Fruit fly (Drosophila melanogaster): ENCODE measurements around the gene CG31301.

Gene CG31301

DNA sequence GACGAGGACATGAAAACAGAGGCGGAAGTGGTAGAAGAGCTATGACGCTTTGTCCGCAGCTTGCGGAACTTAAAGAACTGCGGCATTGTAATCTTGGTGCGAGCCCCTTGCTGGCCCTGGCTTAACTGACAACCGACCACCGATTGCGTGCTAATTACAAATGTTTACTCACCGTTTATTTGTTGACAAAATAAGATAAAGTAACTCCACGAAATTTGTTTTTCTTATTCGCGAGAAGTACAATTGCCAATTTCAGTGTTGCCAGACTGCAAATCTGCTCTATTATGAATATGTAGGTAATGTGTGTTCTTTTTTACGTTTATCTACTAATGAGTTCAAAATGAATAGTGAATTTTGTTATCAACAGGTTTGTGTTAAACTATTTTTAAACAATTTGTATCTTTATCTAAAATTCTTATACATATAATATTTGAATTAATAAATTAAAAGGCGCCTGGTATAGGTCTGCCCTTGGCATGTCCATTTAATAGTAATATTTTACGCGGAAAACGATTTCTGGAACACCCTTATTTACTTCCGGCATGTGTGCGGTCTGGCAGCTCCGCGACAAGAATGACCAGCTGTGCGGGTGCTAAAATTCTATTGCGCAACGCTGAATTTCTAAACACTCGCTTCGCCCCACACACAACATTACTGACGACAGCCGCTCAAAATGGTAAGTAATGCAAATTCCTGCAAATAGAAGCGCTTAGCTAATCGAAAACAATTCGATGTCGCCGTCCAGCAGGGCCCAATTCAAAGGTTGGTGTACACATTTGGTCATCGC, 10.8 kb downstream of the CG31301 start, which contains the start of the genes Atg4b and Hibch (continued):
- TF ChIP-seq Xbp1 (GFP tag; optimal IDR thresholded peaks at IDR 0.05) (peak; percentile 88), H2.0 (GFP tag; IDR thresholded peaks at IDR 0.05) (peak; percentile 60), CG32767 (GFP tag; IDR thresholded peaks at IDR 0.05) (peak; percentile 59; the same call in 1 of the 2 replicates), CG7357 (GFP tag; IDR thresholded peaks at IDR 0.05) (peak; percentile 68), CG8944 (GFP tag; optimal IDR thresholded peaks at IDR 0.05) (peak; percentile 38), Opbp (GFP tag; IDR thresholded peaks at IDR 0.05; ENCODE audit: partially characterized antibody) (no peak), lov (optimal IDR thresholded peaks at IDR 0.05) (no peak), lov (GFP tag; IDR thresholded peaks at IDR 0.05) (no peak), HHEX (GFP tag; optimal IDR thresholded peaks at IDR 0.05) (peak; percentile 81), HLH4C (GFP tag; IDR thresholded peaks at IDR 0.05; ENCODE audit: partially characterized antibody) (no peak), Dref (GFP tag; IDR thresholded peaks at IDR 0.05) (peak; percentile 36; the same call in 1 of the 2 replicates), CG10959 (GFP tag; IDR thresholded peaks at IDR 0.05) (peak; percentile 65), fu2 (GFP tag; optimal IDR thresholded peaks at IDR 0.05) (peak; percentile 22), CG33557 (GFP tag; optimal IDR thresholded peaks at IDR 0.05) (peak; percentile 84), CG18619 (GFP tag; optimal IDR thresholded peaks at IDR 0.05) (peak; percentile 87), pzg (GFP tag; optimal IDR thresholded peaks at IDR 0.05) (peak; percentile 47), Chrac-16 (GFP tag; optimal IDR thresholded peaks at IDR 0.05) (peak; percentile 79), CG10274 (GFP tag; optimal IDR thresholded peaks at IDR 0.05) (peak; percentile 44), CG2678 (tag; optimal IDR thresholded peaks at IDR 0.05) (peak; percentile 93), Scr (GFP tag; IDR thresholded peaks at IDR 0.05; ENCODE audit: partially characterized antibody) (peak; percentile 22; the same call in 1 of the 2 replicates), lola (GFP tag; optimal IDR thresholded peaks at IDR 0.05) (peak in 1 of 3 experiments; percentile 86), CG34422 (GFP tag; IDR thresholded peaks at IDR 0.05) (peak; percentile 91), vvl (GFP tag; IDR thresholded peaks at IDR 0.05) (peak; percentile 81; the same call in 1 of the 2 replicates), CG16815 (GFP tag; optimal IDR thresholded peaks at IDR 0.05) (peak; percentile 78), seq (GFP tag; IDR thresholded peaks at IDR 0.05) (peak; percentile 68), grn (GFP tag; optimal IDR thresholded peaks at IDR 0.05) (no peak), CG16779 (GFP tag; IDR thresholded peaks at IDR 0.05) (0 out of 2 replicates have a peak, but pooled peaks have one; percentile 27), PHDP (tag; optimal IDR thresholded peaks at IDR 0.05) (peak; percentile 82), HLH3B (GFP tag; IDR thresholded peaks at IDR 0.05) (peak; percentile 78), CoRest (tag; optimal IDR thresholded peaks at IDR 0.05) (peak; percentile 93), CG6654 (GFP tag; optimal IDR thresholded peaks at IDR 0.05) (peak; percentile 63), gcm (GFP tag; optimal IDR thresholded peaks at IDR 0.05) (peak; percentile 84), mirr (GFP tag; optimal IDR thresholded peaks at IDR 0.05) (peak; percentile 46), MBD-R2 (GFP tag; IDR thresholded peaks at IDR 0.05) (peak; percentile 87), ind (GFP tag; optimal IDR thresholded peaks at IDR 0.05) (peak; percentile 87), CG17612 (GFP tag; IDR thresholded peaks at IDR 0.05) (peak; percentile 66; the same call in 1 of the 2 replicates), CG34224 (GFP tag; IDR thresholded peaks at IDR 0.05; ENCODE audit: partially characterized antibody) (no peak), Pdp1 (GFP tag; optimal IDR thresholded peaks at IDR 0.05) (peak; percentile 49 to 100), CG11696 (GFP tag; IDR thresholded peaks at IDR 0.05) (peak; percentile 48; the same call in 1 of the 2 replicates), dmrt99B (tag; optimal IDR thresholded peaks at IDR 0.05) (no peak), zen (tag; optimal IDR thresholded peaks at IDR 0.05) (peak; percentile 91), C15 (GFP tag; IDR thresholded peaks at IDR 0.05) (0 out of 3 replicates have a peak, but pooled peaks have one; percentile 18), psq (GFP tag; optimal IDR thresholded peaks at IDR 0.05) (peak; percentile 20), amos (GFP tag; IDR thresholded peaks at IDR 0.05; ENCODE audit: partially characterized antibody) (peak; percentile 41; the same call in 1 of the 2 replicates), CG8924 (tag; optimal IDR thresholded peaks at IDR 0.05) (peak; percentile 91), dysf (GFP tag; IDR thresholded peaks at IDR 0.05) (peak; percentile 85), BtbVII (GFP tag; optimal IDR thresholded peaks at IDR 0.05) (peak; percentile 84), CG17328 (GFP tag; IDR thresholded peaks at IDR 0.05) (no peak; the same call in 1 of the 2 replicates)
